Fruit fly (Drosophila melanogaster): ENCODE data around the gene CG43102.

Gene CG43102

dm6 chr3R:17812477-17812876 is 18.2 kb upstream of the CG43102 start:
- no peak for TF ChIP-seq Sox14 (GFP tag; optimal IDR thresholded peaks at IDR 0.05)
- TF ChIP-seq CG7368 (GFP tag; optimal IDR thresholded peaks at IDR 0.05): no peak
- TF ChIP-seq CG10631 (GFP tag; optimal IDR thresholded peaks at IDR 0.05): no peak
- TF ChIP-seq CG1621 (tag; optimal IDR thresholded peaks at IDR 0.05): no peak

dm6 chr3R:17811707-17812099 is 17.4 kb upstream of the CG43102 start:
- TF ChIP-seq Eip93F (GFP tag; optimal IDR thresholded peaks at IDR 0.05) (no peak), spab (GFP tag; optimal IDR thresholded peaks at IDR 0.05) (no peak), Hr38 (GFP tag; optimal IDR thresholded peaks at IDR 0.05) (no peak), CG11902 (GFP tag; optimal IDR thresholded peaks at IDR 0.05) (no peak), Hr4 (GFP tag; optimal IDR thresholded peaks at IDR 0.05) (no peak), eg (GFP tag; IDR thresholded peaks at IDR 0.05) (no peak), CG8319 (GFP tag; optimal IDR thresholded peaks at IDR 0.05) (no peak), CG11762 (GFP tag; optimal IDR thresholded peaks at IDR 0.05; ENCODE audit: insufficient read depth) (no peak), CG16779 (tag; optimal IDR thresholded peaks at IDR 0.05) (no peak), Gug (GFP tag; IDR thresholded peaks at IDR 0.05) (no peak), Sox14 (GFP tag; optimal IDR thresholded peaks at IDR 0.05) (no peak)

- TF ChIP-seq CG32006 (GFP tag; optimal IDR thresholded peaks at IDR 0.05): no peak
- TF ChIP-seq fd85E (GFP tag; optimal IDR thresholded peaks at IDR 0.05): no peak
- TF ChIP-seq fkh (GFP tag; optimal IDR thresholded peaks at IDR 0.05): no peak
- TF ChIP-seq CG7368 (GFP tag; optimal IDR thresholded peaks at IDR 0.05): no peak
- TF ChIP-seq CG3032 (tag; optimal IDR thresholded peaks at IDR 0.05): peak; percentile 76
- TF ChIP-seq net (GFP tag; optimal IDR thresholded peaks at IDR 0.05): no peak
- TF ChIP-seq Met (GFP tag; optimal IDR thresholded peaks at IDR 0.05): no peak
- no peak for TF ChIP-seq OdsH (GFP tag; optimal IDR thresholded peaks at IDR 0.05)
- TF ChIP-seq spab (GFP tag; optimal IDR thresholded peaks at IDR 0.05): no peak
- TF ChIP-seq CG6792 (GFP tag; optimal IDR thresholded peaks at IDR 0.05): peak; percentile 52
- TF ChIP-seq CG6808 (GFP tag; optimal IDR thresholded peaks at IDR 0.05): no peak
- peak; percentile 53 for TF ChIP-seq CG31627 (GFP tag; optimal IDR thresholded peaks at IDR 0.05)
- TF ChIP-seq svp (GFP tag): no peak
- no peak for TF ChIP-seq CG6276 (GFP tag; optimal IDR thresholded peaks at IDR 0.05)
- TF ChIP-seq CG6163 (GFP tag; IDR thresholded peaks at IDR 0.05): peak; percentile 35; the same call in 2 of the 3 replicates
- no peak for TF ChIP-seq CG9139 (GFP tag; optimal IDR thresholded peaks at IDR 0.05)
- TF ChIP-seq CG3919 (GFP tag; optimal IDR thresholded peaks at IDR 0.05): peak; percentile 59
- no peak for TF ChIP-seq CG8319 (GFP tag; optimal IDR thresholded peaks at IDR 0.05)
- TF ChIP-seq CG34406 (GFP tag; optimal IDR thresholded peaks at IDR 0.05): no peak
- no peak for TF ChIP-seq achi (GFP tag; optimal IDR thresholded peaks at IDR 0.05)
- TF ChIP-seq lz (GFP tag; optimal IDR thresholded peaks at IDR 0.05): peak; percentile 57
- TF ChIP-seq Hr39 (GFP tag; optimal IDR thresholded peaks at IDR 0.05): no peak
- TF ChIP-seq dac (GFP tag; optimal IDR thresholded peaks at IDR 0.05): no peak
- peak; percentile 73 for TF ChIP-seq esn (GFP tag; optimal IDR thresholded peaks at IDR 0.05)
- no peak for TF ChIP-seq Blimp-1 (GFP tag; optimal IDR thresholded peaks at IDR 0.05)
- TF ChIP-seq CG6854 (GFP tag; optimal IDR thresholded peaks at IDR 0.05): no peak
- peak; percentile 23 for TF ChIP-seq CG11902 (GFP tag; optimal IDR thresholded peaks at IDR 0.05)
- TF ChIP-seq CG11294 (GFP tag; IDR thresholded peaks at IDR 0.05): no peak
- TF ChIP-seq CG1621 (tag; optimal IDR thresholded peaks at IDR 0.05): no peak
- TF ChIP-seq Eip78C (GFP tag): peak; percentile 85
- no peak for TF ChIP-seq Ets21C (GFP tag; optimal IDR thresholded peaks at IDR 0.05)
- peak; percentile 84 for TF ChIP-seq eg (GFP tag; IDR thresholded peaks at IDR 0.05)
- no peak for TF ChIP-seq ss (GFP tag; optimal IDR thresholded peaks at IDR 0.05)
- peak; percentile 71 for TF ChIP-seq Ets96B (tag; optimal IDR thresholded peaks at IDR 0.05)
- peak; percentile 45 for TF ChIP-seq cyc (GFP tag; optimal IDR thresholded peaks at IDR 0.05)
- TF ChIP-seq Sox14 (GFP tag; optimal IDR thresholded peaks at IDR 0.05): peak; percentile 4
- no peak for TF ChIP-seq Eip75B (GFP tag; optimal IDR thresholded peaks at IDR 0.05)
- TF ChIP-seq CG16779 (tag; optimal IDR thresholded peaks at IDR 0.05): no peak
- peak; percentile 61 for TF ChIP-seq Gug (GFP tag; IDR thresholded peaks at IDR 0.05)
- TF ChIP-seq Hr4 (GFP tag; optimal IDR thresholded peaks at IDR 0.05): no peak
- TF ChIP-seq Eip93F (GFP tag; optimal IDR thresholded peaks at IDR 0.05): no peak
- TF ChIP-seq CG8632 (GFP tag; optimal IDR thresholded peaks at IDR 0.05): no peak
- no peak for TF ChIP-seq CG10631 (GFP tag; optimal IDR thresholded peaks at IDR 0.05)
Measured at dm6 chr3R:17810951-17811706, 16.8 kb upstream of the CG43102 start, which contains the start of the genes Alg1 and tinc. TSS of gene Alg1 (minus strand) at chr3R:17811134. TSS of gene tinc (plus strand) at chr3R:17811541.

All from whole organism, prepupa.